Worm (Caenorhabditis elegans): ENCODE data around the gene sre-54.
"Not testable (repeated sequence)": the region's sequence is repeated elsewhere in the genome, so short reads cannot be mapped to it uniquely, and the experiment has no call there.

The sre-54 gene

DNA sequence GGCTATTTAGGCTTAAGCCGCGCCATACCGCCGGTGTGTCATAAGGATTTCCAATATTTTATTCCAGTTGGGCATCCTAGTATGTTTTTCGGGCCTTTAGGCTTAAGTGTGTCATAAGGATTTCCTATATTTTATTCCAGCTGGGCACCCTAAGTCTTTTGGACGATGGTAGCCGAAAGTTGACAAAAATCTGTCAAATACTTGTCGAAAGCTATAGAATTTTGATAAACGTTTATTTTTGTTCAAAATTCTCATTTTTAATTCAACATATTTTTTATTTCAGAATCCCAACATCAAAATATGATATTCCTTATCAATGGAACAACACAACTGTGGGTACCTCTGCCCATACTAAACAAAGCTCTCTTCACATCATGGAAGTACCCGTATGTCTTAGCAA, 14.2 kb upstream of the sre-54 start, which contains the start of gene sre-49:
TSS of gene sre-49 (plus strand) at position 301 of the 400 bp plus-strand sequence.
- not testable (repeated sequence) for TF ChIP-seq nhr-2 (tag; optimal IDR thresholded peaks at IDR 0.05); ceh-43 (GFP tag; optimal IDR thresholded peaks at IDR 0.05); nhr-12 (tag; optimal IDR thresholded peaks at IDR 0.05)

DNA sequence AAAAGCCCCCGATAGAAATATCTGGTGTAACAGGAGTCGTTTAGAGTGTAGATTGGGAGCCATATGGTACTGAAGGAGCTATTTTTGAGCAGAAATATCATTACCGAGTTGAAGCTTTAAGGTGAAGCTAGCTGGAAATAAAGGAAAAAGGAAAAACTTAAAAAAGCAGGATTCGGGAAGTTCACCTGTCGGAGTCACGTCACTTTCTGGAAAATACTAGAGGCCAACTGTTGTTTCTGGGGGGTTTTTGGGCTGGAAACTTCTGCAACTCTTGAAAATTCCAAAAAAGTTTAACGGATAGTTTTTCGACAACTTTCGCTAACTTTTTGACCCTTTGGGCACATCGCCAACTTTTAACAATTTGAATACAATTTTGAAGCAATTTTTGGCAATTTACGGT, 9.4 kb upstream of the sre-54 start, which contains the start of gene sre-53:
TSS of gene sre-53 (minus strand) at position 101 of the 400 bp plus-strand sequence.
- TF ChIP-seq ceh-39 (tag; optimal IDR thresholded peaks at IDR 0.05) (no peak), snpc-4 (tag; optimal IDR thresholded peaks at IDR 0.05) (no peak), mab-5 (tag; optimal IDR thresholded peaks at IDR 0.05) (no peak), lsy-2 (tag; optimal IDR thresholded peaks at IDR 0.05) (no peak), nhr-28 (tag; optimal IDR thresholded peaks at IDR 0.05) (no peak), cnd-1 (tag; optimal IDR thresholded peaks at IDR 0.05) (no peak), lin-32 (GFP tag; optimal IDR thresholded peaks at IDR 0.05) (no peak)

DNA sequence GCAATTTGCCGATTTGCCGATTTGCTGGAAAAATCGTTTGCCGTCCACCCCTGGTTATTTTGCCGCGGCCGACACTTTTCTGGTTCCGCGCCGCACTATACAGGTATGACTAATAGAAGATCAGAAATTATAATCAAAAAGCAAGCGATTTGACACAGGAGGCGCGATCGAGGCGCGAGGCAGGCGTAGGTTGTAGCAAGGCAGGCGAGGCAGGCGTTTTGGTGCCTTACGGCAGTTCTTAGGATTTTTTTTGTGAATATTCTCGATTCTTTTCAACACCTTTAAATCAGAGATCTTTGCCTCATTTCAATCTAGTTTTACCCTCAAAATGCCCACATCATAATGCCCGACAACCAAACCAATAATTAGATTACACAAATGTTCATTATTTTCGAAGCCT, 8.6 kb upstream of the sre-54 start, which contains the start of gene sre-56:
TSS of gene sre-56 (plus strand) at position 301 of the 400 bp plus-strand sequence.
- TF ChIP-seq nhr-237 (tag; optimal IDR thresholded peaks at IDR 0.05) (no peak), nhr-12 (tag; optimal IDR thresholded peaks at IDR 0.05) (no peak), nhr-2 (tag; optimal IDR thresholded peaks at IDR 0.05) (no peak), mls-2 (tag; optimal IDR thresholded peaks at IDR 0.05) (no peak), ztf-11 (tag; optimal IDR thresholded peaks at IDR 0.05) (no peak), ceh-83 (GFP tag; optimal IDR thresholded peaks at IDR 0.05) (no peak), unc-120 (tag; optimal IDR thresholded peaks at IDR 0.05; ENCODE audit: poor library complexity, severe bottlenecking) (no peak), sem-2 (GFP tag; optimal IDR thresholded peaks at IDR 0.05) (no peak), mab-5 (tag; optimal IDR thresholded peaks at IDR 0.05) (no peak), ceh-39 (tag; optimal IDR thresholded peaks at IDR 0.05) (no peak), pha-4 (tag; optimal IDR thresholded peaks at IDR 0.05) (no peak), cnd-1 (tag; optimal IDR thresholded peaks at IDR 0.05) (no peak), ham-2 (GFP tag; optimal IDR thresholded peaks at IDR 0.05) (no peak), ceh-43 (GFP tag; optimal IDR thresholded peaks at IDR 0.05) (no peak), mep-1 (tag; optimal IDR thresholded peaks at IDR 0.05) (no peak), lin-32 (GFP tag; optimal IDR thresholded peaks at IDR 0.05) (no peak)

DNA sequence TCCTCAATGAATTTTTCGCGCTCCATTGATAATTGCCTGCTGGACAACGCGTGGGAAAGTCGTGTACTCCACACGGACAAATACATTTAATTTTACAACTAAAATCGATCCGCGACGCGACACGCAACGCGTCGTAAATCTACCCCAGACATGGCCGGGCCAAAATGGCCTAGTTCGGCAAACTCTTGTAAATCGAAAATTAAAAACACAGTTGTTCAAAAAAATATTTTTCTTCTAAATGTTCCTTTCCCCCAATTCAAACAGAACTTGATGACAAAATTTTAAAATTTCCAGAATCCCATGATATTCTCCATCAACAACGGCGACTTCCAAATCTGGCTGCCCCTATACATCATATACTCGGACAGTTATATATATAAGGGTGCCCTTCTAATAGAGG, 3.7 kb upstream of the sre-54 start, which contains the start of gene sre-55:
TSS of gene sre-55 (plus strand) at position 301 of the 400 bp plus-strand sequence.
- no peak for TF ChIP-seq unc-39 (tag; optimal IDR thresholded peaks at IDR 0.05)
- TF ChIP-seq cnd-1 (tag; optimal IDR thresholded peaks at IDR 0.05): no peak
- TF ChIP-seq zip-8 (tag; optimal IDR thresholded peaks at IDR 0.05): no peak
- TF ChIP-seq ces-1 (GFP tag; optimal IDR thresholded peaks at IDR 0.05): no peak
- TF ChIP-seq nhr-28 (tag; optimal IDR thresholded peaks at IDR 0.05): no peak
- no peak for TF ChIP-seq nhr-76 (tag; optimal IDR thresholded peaks at IDR 0.05)
- no peak for TF ChIP-seq mab-5 (tag; optimal IDR thresholded peaks at IDR 0.05)
- no peak for TF ChIP-seq ceh-43 (GFP tag; optimal IDR thresholded peaks at IDR 0.05)
- no peak for TF ChIP-seq M03D4.4 (tag; optimal IDR thresholded peaks at IDR 0.05)
- no peak for TF ChIP-seq sptf-1 (tag; optimal IDR thresholded peaks at IDR 0.05)
- TF ChIP-seq bed-3 (GFP tag; optimal IDR thresholded peaks at IDR 0.05): no peak
- TF ChIP-seq sem-2 (GFP tag; optimal IDR thresholded peaks at IDR 0.05): no peak

DNA sequence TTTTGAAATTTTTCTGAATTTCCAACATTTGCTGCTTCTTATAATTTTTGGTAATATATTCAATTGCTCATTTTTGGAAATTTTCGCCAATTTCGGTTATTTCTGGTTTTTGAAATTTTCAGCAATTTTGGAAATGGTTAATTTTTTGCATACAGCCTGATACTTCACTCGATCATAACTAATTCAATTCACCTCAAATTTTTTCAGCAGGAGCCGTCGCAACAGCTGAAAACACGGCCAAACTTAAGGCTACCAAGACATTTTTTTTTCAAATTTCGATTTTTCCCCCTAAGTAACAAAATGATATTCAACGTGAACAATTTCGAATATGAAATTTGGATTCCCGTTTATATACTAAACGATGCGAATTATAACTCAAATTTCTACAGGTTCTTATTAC, 2.7 kb downstream of the sre-54 start, which contains the start of gene sre-52:
TSS of gene sre-52 (plus strand) at position 301 of the 400 bp plus-strand sequence.
- TF ChIP-seq zip-8 (tag; optimal IDR thresholded peaks at IDR 0.05) (no peak), blmp-1 (tag; optimal IDR thresholded peaks at IDR 0.05) (no peak), elt-1 (tag; optimal IDR thresholded peaks at IDR 0.05; ENCODE audit: borderline replicate concordance, insufficient read depth) (no peak), pha-4 (tag; optimal IDR thresholded peaks at IDR 0.05) (no peak), nhr-2 (tag; optimal IDR thresholded peaks at IDR 0.05) (no peak), tbx-8 (GFP tag; optimal IDR thresholded peaks at IDR 0.05) (no peak), unc-62 (GFP tag; optimal IDR thresholded peaks at IDR 0.05) (no peak), hlh-1 (tag; optimal IDR thresholded peaks at IDR 0.05) (no peak), unc-120 (tag; optimal IDR thresholded peaks at IDR 0.05; ENCODE audit: poor library complexity, severe bottlenecking) (no peak), snpc-4 (tag; optimal IDR thresholded peaks at IDR 0.05) (no peak), cnd-1 (tag; optimal IDR thresholded peaks at IDR 0.05) (no peak), ces-1 (GFP tag; optimal IDR thresholded peaks at IDR 0.05) (no peak), flh-1 (GFP tag; optimal IDR thresholded peaks at IDR 0.05) (no peak), M03D4.4 (tag; optimal IDR thresholded peaks at IDR 0.05) (no peak), ceh-83 (GFP tag; optimal IDR thresholded peaks at IDR 0.05) (no peak), nhr-28 (tag; optimal IDR thresholded peaks at IDR 0.05) (no peak), ceh-39 (tag; optimal IDR thresholded peaks at IDR 0.05) (no peak)
